Fruit fly (Drosophila melanogaster) S2 (cell line): ENCODE results near the gene CG13887.

Source experiments
- CG8478 ChIP-seq: fragments of >200 bp; optimal IDR thresholded peaks from 2 replicates; lab custom pipeline; 2018
- CTCF ChIP-seq, 2 experiments: fragments of >200 bp; optimal IDR thresholded peaks; 2 replicates each; lab custom pipeline; 2018

- TF ChIP-seq CG8478 (no peak), CTCF (optimal IDR thresholded peaks at IDR 0.05; lab: Kevin White, UChicago) (no peak)
These were observed 35.7 kb upstream of the CG13887 start for dm6 chr3L:801860-802462.
